Worm (Caenorhabditis elegans) whole organism, L4/young adult: ENCODE measurements around the gene otub-3.
"Not testable (repeated sequence)": the region's sequence is repeated elsewhere in the genome, so short reads cannot be mapped to it uniquely, and the experiment has no call there.

Experiments used
- W03F9.2 ChIP-seq: fragments of 150-350 bp; optimal IDR thresholded peaks from 2 replicates; lab custom pipeline; 2014; ENCODE audit warnings: missing biosample characterization, missing genetic modification characterization
- dao-5 ChIP-seq: sonication (generic microtip); optimal IDR thresholded peaks from 2 replicates; lab custom pipeline; 2016; ENCODE audit warnings: missing genotype, missing genetic modification characterization, moderate library complexity, missing compliant biosample characterization
- him-1 ChIP-seq: sonication (generic microtip); optimal IDR thresholded peaks from 2 replicates; lab custom pipeline; 2016; ENCODE audit warnings: missing genotype, missing genetic modification reagents, missing genetic modification characterization, missing compliant biosample characterization

The otub-3 gene

DNA sequence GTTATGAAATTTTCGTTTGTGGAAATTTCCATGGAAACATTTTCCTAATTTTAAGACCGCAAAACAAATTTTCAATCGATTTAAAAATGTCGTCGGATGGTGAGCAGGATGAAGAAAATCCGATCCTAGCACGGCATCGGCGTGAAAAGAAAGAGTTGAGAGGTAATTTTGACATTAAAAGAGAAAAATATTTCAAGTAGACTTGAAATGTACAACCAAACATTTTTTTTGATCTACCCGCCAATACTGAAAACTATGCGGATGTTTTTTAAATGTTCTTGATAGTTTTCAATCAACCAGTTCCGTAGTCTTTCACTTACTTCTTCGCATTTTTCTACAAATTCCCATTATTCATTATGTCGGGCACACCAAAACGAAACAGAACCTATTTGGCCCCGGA is at the start of gene otub-3:
TSS of gene otub-3 (plus strand) at position 56 of the 400 bp plus-strand sequence.
- no peak for TF ChIP-seq dao-5 (tag; lab: Kevin White, UChicago)
- TF ChIP-seq him-1 (tag; lab: Kevin White, UChicago): no peak
- no peak for TF ChIP-seq W03F9.2 (tag; lab: Kevin White, UChicago)

- TF ChIP-seq W03F9.2 (tag; lab: Kevin White, UChicago) (no peak), him-1 (tag; lab: Kevin White, UChicago) (no peak), dao-5 (tag; lab: Kevin White, UChicago) (no peak)
Observed at ce11 chrIV:8679225-8679624, 48.8 kb upstream of the otub-3 start, which contains the start of gene nlp-60. TSS of gene nlp-60 (minus strand) at chrIV:8679325.

DNA sequence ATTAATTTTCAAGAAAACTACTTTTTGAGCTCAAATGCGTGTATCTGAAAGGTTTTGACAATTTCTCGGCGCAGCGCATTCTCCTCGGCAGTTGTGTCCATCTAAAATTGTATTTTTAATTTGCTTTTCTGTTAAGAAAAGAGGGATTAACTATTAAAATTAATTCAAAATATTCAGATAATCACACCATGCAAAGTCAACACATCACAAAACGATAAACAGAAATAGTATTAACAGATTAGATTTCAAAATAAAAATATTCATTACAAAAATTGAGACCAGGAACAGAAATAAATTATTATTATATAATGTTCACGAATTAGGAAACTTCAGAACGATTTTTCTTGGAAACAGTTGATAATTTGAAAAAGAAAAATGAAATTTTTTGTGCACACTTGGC is 41.5 kb upstream of the otub-3 start, which contains the start of gene pole-2:
TSS of gene pole-2 (minus strand) at position 101 of the 400 bp plus-strand sequence.
- TF ChIP-seq dao-5 (tag; lab: Kevin White, UChicago) (no peak), him-1 (tag; lab: Kevin White, UChicago) (no peak), W03F9.2 (tag; lab: Kevin White, UChicago) (no peak)

DNA sequence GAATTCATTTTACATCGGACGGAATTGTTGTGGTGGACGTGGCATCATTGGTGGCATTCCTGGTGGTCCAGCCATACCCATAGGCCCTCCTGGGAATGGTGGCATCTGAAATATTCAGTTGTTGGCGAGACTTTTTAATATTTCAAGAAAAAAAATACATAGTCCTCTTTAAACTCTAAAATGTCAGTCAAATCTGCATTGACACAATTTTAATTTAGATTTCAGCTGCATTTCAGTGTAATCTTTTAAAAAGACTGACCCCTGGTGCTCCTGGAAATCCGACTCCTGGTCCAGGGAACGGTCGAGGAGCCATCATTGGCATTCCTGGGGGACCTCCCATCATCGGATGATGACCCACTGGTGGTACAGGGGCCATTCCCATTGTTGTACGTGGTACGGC is 41.0 kb upstream of the otub-3 start:
- TF ChIP-seq him-1 (tag; lab: Kevin White, UChicago): no peak

DNA sequence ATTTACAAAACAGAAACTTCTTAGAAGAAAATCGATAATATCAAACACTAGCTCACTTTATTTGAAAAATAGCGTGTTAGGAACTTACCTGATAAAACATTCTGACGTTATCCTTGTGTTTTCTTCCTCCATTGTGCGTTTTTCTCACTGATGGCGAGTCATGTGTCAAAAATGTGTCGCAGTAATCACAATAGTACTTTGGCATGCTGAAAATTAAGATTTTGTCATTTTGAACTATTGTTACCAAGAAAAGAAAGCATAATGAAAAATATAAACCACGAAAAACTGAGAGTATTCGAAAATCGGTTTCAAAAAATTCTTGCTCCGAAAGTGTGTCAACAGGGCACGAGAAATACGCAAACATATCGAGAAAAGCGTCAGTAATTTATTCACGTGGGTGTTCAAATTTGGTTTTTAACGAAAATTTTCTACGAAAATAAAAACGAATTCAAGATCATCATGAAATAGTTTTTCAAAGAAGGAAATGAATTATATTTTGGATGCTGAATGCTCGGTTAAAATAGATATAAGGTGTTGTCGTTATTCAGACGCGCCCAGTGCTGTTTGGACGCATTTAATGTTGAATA is 40.3 kb upstream of the otub-3 start, which contains the start of gene snrp-3:
TSS of gene snrp-3 (minus strand) at position 206 of the 587 bp plus-strand sequence.
- TF ChIP-seq W03F9.2 (tag; lab: Kevin White, UChicago): peak; percentile 85
- no peak for TF ChIP-seq dao-5 (tag; lab: Kevin White, UChicago)
- no peak for TF ChIP-seq him-1 (tag; lab: Kevin White, UChicago)

DNA sequence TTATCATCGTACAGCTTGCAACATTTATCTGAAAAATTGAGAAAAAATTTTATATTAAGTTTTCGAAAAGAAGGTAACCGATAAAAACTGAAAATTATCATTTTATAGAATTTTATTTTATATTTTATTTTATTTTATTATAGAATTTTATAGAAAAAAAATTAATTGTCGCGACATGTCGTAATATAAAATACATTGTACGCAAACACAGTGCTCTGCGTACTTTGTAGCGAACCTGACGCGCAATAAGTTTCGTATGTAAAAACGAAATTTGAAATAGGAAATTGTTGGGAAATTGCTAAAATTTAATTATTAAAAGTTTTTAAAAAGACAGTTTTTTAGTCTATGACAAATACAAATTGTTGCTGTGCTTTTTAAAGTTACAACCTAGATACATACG is 36.5 kb upstream of the otub-3 start, which contains the start of the genes hst-1 and ints-6:
TSS of gene hst-1 (minus strand) at position 28 of the 400 bp plus-strand sequence.
TSS of gene ints-6 (plus strand) at position 260 of the 400 bp plus-strand sequence.
- TF ChIP-seq him-1 (tag; lab: Kevin White, UChicago): no peak
- TF ChIP-seq W03F9.2 (tag; lab: Kevin White, UChicago): peak; percentile 65

DNA sequence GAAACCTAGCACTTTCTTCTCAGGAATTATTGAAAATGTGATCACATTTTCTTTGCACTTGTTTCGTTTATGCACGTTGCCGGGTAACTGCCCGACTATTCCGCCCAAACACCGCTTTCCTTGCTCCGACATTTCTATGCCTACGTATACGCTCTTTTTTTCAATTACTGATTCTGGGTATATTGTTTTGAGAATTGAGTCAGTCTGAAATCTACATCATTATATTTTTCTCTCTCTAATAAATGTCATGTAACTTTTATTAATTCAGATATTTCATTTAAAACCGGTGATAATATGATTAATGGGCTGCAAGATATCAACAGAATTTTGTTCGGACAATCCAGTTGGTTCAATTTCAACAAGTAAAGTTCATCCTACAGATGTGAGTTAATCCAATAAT is 30.5 kb upstream of the otub-3 start, which contains the start of gene ttll-11:
TSS of gene ttll-11 (plus strand) at position 301 of the 400 bp plus-strand sequence.
- no peak for TF ChIP-seq him-1 (tag; lab: Kevin White, UChicago)
- TF ChIP-seq W03F9.2 (tag; lab: Kevin White, UChicago): no peak
- TF ChIP-seq dao-5 (tag; lab: Kevin White, UChicago): no peak

DNA sequence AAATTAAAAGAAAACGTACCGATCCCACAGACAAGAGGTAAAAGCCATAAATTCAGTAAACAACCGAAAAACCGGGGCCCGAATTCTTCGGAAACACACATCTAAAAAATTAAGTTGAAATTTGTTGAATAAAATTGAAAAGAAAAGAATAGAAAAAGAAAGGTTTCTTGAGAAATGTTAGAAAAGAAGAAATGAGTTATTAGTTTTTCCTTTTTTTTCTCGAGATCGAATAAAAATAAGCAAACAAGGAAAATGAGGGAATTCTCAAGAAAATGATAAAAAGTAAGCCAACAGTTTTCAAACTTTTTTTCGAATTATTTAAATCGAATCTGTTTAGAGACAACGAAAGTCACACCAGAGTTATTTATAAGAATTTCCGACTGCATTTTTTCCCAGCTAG is 22.5 kb upstream of the otub-3 start, which contains the start of gene H23L24.4:
TSS of gene H23L24.4 (minus strand) at position 101 of the 400 bp plus-strand sequence.
- TF ChIP-seq W03F9.2 (tag; lab: Kevin White, UChicago) (no peak), dao-5 (tag; lab: Kevin White, UChicago) (no peak), him-1 (tag; lab: Kevin White, UChicago) (no peak)

- TF ChIP-seq W03F9.2 (tag; lab: Kevin White, UChicago) (no peak), him-1 (tag; lab: Kevin White, UChicago) (no peak), dao-5 (tag; lab: Kevin White, UChicago) (no peak)
Observed at ce11 chrIV:8708046-8708445, 19.9 kb upstream of the otub-3 start.

ce11 chrIV:8715032-8715431 is 12.9 kb upstream of the otub-3 start, which contains the start of the genes parg-2 and ipla-5:
TSS of gene parg-2 (minus strand) at chrIV:8715132.
TSS of gene ipla-5 (plus strand) at chrIV:8715247.
- TF ChIP-seq W03F9.2, him-1, dao-5 (tag; lab: Kevin White, UChicago): not testable (repeated sequence)

- TF ChIP-seq him-1 (tag; lab: Kevin White, UChicago) (no peak), dao-5 (tag; lab: Kevin White, UChicago) (no peak), W03F9.2 (tag; lab: Kevin White, UChicago) (no peak)
Observed at ce11 chrIV:8718153-8718552, 9.8 kb upstream of the otub-3 start, which contains the start of gene H23L24.1. TSS of gene H23L24.1 (plus strand) at chrIV:8718453.

- TF ChIP-seq W03F9.2 (tag; lab: Kevin White, UChicago) (no peak), dao-5 (tag; lab: Kevin White, UChicago) (no peak), him-1 (tag; lab: Kevin White, UChicago) (no peak)
Observed at ce11 chrIV:8722801-8723200, 5.2 kb upstream of the otub-3 start.

ce11 chrIV:8723720-8724119 is 4.3 kb upstream of the otub-3 start, which contains the start of gene F21D5.9:
TSS of gene F21D5.9 (plus strand) at chrIV:8724020.
- TF ChIP-seq dao-5 (tag; lab: Kevin White, UChicago) (no peak), him-1 (tag; lab: Kevin White, UChicago) (no peak), W03F9.2 (tag; lab: Kevin White, UChicago) (no peak)
